Fruit fly (Drosophila melanogaster) whole organism, embryonic: Measurements from ENCODE around the gene soti.

ENCODE experiments used
- CG10321 ChIP-seq: fragments of 200-800 bp; sonication (Bioruptor generic); IDR thresholded peaks from 2 replicates; pipeline ENCODE4 v1.3.6; 2022; ENCODE audit warnings: missing biosample characterization, missing genetic modification characterization
- CG10959 ChIP-seq: fragments of 200-800 bp; sonication (Bioruptor generic); IDR thresholded peaks from 2 replicates; pipeline ENCODE4 v1.3.6; 2022; ENCODE audit warnings: missing biosample characterization, missing genetic modification characterization
- CG1233 ChIP-seq: fragments of 200-800 bp; sonication (Bioruptor generic); optimal IDR thresholded peaks from 4 replicates; lab custom pipeline; 2018; ENCODE audit warnings: missing biosample characterization, mild to moderate bottlenecking, missing genetic modification characterization
- CG12659 ChIP-seq: fragments of 200-800 bp; sonication (Bioruptor generic); optimal IDR thresholded peaks from 3 replicates; lab custom pipeline; 2017; ENCODE audit warnings: mild to moderate bottlenecking, missing biosample characterization, missing genetic modification reagents, missing genetic modification characterization
- CG13296 ChIP-seq: fragments of 200-800 bp; sonication (Bioruptor generic); optimal IDR thresholded peaks from 3 replicates; lab custom pipeline; 2018; ENCODE audit warnings: missing biosample characterization, mild to moderate bottlenecking, missing genetic modification characterization
- CG14441 ChIP-seq: fragments of 200-800 bp; sonication (Bioruptor generic); IDR thresholded peaks from 2 replicates; pipeline ENCODE4 v1.3.6; 2022; ENCODE audit warnings: missing biosample characterization, missing genetic modification characterization
- CG1602 ChIP-seq: fragments of 200-800 bp; sonication (Bioruptor generic); optimal IDR thresholded peaks from 3 replicates; lab custom pipeline; 2016; ENCODE audit warnings: missing biosample characterization, missing genetic modification characterization
- CG1603 ChIP-seq: fragments of 200-800 bp; sonication (Bioruptor generic); optimal IDR thresholded peaks from 2 replicates; lab custom pipeline; 2019; ENCODE audit warnings: missing biosample characterization, mild to moderate bottlenecking, missing genetic modification characterization, moderate library complexity
- CG17186 ChIP-seq: fragments of 200-800 bp; sonication (Bioruptor generic); optimal IDR thresholded peaks from 3 replicates; lab custom pipeline; 2017; ENCODE audit warnings: missing biosample characterization, missing genetic modification reagents, missing genetic modification characterization
- CG17612 ChIP-seq: fragments of 200-800 bp; sonication (Bioruptor generic); IDR thresholded peaks from 2 replicates; pipeline ENCODE4 v1.3.6; 2022; ENCODE audit warnings: missing biosample characterization, missing genetic modification characterization
- CG18619 ChIP-seq: fragments of 200-800 bp; sonication (Bioruptor generic); optimal IDR thresholded peaks from 3 replicates; lab custom pipeline; 2017; ENCODE audit warnings: missing biosample characterization, mild to moderate bottlenecking, missing genetic modification characterization
- CG2202 ChIP-seq: fragments of 200-800 bp; sonication (Bioruptor generic); optimal IDR thresholded peaks from 2 replicates; lab custom pipeline; 2018; ENCODE audit warnings: missing biosample characterization, mild to moderate bottlenecking, missing genetic modification characterization
- CG30431 ChIP-seq: fragments of 200-800 bp; sonication (Bioruptor generic); optimal IDR thresholded peaks from 2 replicates; lab custom pipeline; 2017; ENCODE audit warnings: missing biosample characterization, missing genetic modification characterization
- CG3163 ChIP-seq: fragments of 200-800 bp; sonication (Bioruptor generic); optimal IDR thresholded peaks from 3 replicates; lab custom pipeline; 2016; ENCODE audit warnings: missing biosample characterization, missing genetic modification characterization
- CG3281 ChIP-seq: fragments of 200-800 bp; sonication (Bioruptor generic); optimal IDR thresholded peaks from 3 replicates; lab custom pipeline; 2017; ENCODE audit warnings: missing biosample characterization, mild to moderate bottlenecking, missing genetic modification characterization
- CG34376 ChIP-seq: fragments of 200-800 bp; sonication (Bioruptor generic); optimal IDR thresholded peaks from 2 replicates; lab custom pipeline; 2018; ENCODE audit warnings: missing biosample characterization, mild to moderate bottlenecking, missing genetic modification characterization
- CG3995 ChIP-seq: fragments of 200-800 bp; sonication (Bioruptor generic); optimal IDR thresholded peaks from 3 replicates; lab custom pipeline; 2016; ENCODE audit warnings: missing biosample characterization, missing genetic modification characterization
- CG4617 ChIP-seq: fragments of 200-800 bp; sonication (Bioruptor generic); optimal IDR thresholded peaks from 3 replicates; lab custom pipeline; 2016; ENCODE audit warnings: missing biosample characterization, missing genetic modification characterization, borderline replicate concordance
- CG4854 ChIP-seq: fragments of 200-800 bp; sonication (Bioruptor generic); optimal IDR thresholded peaks from 2 replicates; lab custom pipeline; 2016; ENCODE audit warnings: missing biosample characterization, missing genetic modification characterization, inconsistent platforms
- CG5953 ChIP-seq: fragments of 200-800 bp; sonication (Bioruptor generic); IDR thresholded peaks from 2 replicates; pipeline ENCODE4 v1.3.6; 2022; ENCODE audit warnings: missing biosample characterization, missing genetic modification characterization
- CG6272 ChIP-seq: fragments of 200-800 bp; sonication (Bioruptor generic); IDR thresholded peaks from 2 replicates; pipeline ENCODE4 v1.3.6; 2022; ENCODE audit warnings: missing biosample characterization, missing genetic modification characterization
- CG6654 ChIP-seq: fragments of 200-800 bp; sonication (Bioruptor generic); optimal IDR thresholded peaks from 2 replicates; lab custom pipeline; 2017; ENCODE audit warnings: missing biosample characterization, mild to moderate bottlenecking, missing genetic modification characterization
- CG7271 ChIP-seq: fragments of 200-800 bp; sonication (Bioruptor generic); optimal IDR thresholded peaks from 2 replicates; lab custom pipeline; 2018; ENCODE audit warnings: missing biosample characterization, mild to moderate bottlenecking, missing genetic modification characterization, moderate library complexity
- GATAe ChIP-seq: fragments of 200-800 bp; sonication (Bioruptor generic); conservative IDR thresholded peaks from 2 replicates; pipeline ENCODE4 v1.3.6; 2022; ENCODE audit warnings: missing biosample characterization, missing genetic modification characterization
- HLH3B ChIP-seq: fragments of 200-800 bp; sonication (Bioruptor generic); IDR thresholded peaks from 2 replicates; pipeline ENCODE4 v1.3.6; 2022; ENCODE audit warnings: missing biosample characterization, missing genetic modification characterization
- HLH4C ChIP-seq: fragments of 200-800 bp; sonication (Bioruptor generic); IDR thresholded peaks from 3 replicates; pipeline ENCODE4 v1.3.6; 2022; ENCODE audit warnings: missing biosample characterization, missing genetic modification characterization; ENCODE audit not compliant: partially characterized antibody
- Hey ChIP-seq: fragments of 200-800 bp; sonication (Bioruptor generic); optimal IDR thresholded peaks from 3 replicates; lab custom pipeline; 2018; ENCODE audit warnings: missing biosample characterization, mild to moderate bottlenecking, missing genetic modification characterization
- Hr3 ChIP-seq: fragments of 200-800 bp; sonication (Bioruptor generic); optimal IDR thresholded peaks from 3 replicates; lab custom pipeline; 2016; ENCODE audit warnings: missing biosample characterization, missing genetic modification characterization
- Hr51 ChIP-seq, 2 experiments: fragments of 200-800 bp; sonication (Bioruptor generic); optimal IDR thresholded peaks; 2 replicates in 1 of 2; 3 replicates in 1 of 2; lab custom pipeline; 2016 to 2018; ENCODE audit warnings: missing biosample characterization in 2 of 2, missing genetic modification characterization in 2 of 2, mild to moderate bottlenecking in 1 of 2, moderate library complexity in 1 of 2
- Lim3 ChIP-seq: fragments of 200-800 bp; sonication (Bioruptor generic); IDR thresholded peaks from 2 replicates; pipeline ENCODE4 v1.3.6; 2022; ENCODE audit warnings: missing biosample characterization, missing genetic modification characterization
- MTF-1 ChIP-seq: fragments of 200-800 bp; sonication (Bioruptor generic); optimal IDR thresholded peaks from 2 replicates; lab custom pipeline; 2018; ENCODE audit warnings: missing biosample characterization, mild to moderate bottlenecking, missing genetic modification characterization, borderline replicate concordance
- Taf1 ChIP-seq: fragments of 200-800 bp; sonication (Bioruptor generic); IDR thresholded peaks from 2 replicates; pipeline ENCODE4 v1.3.6; 2022; ENCODE audit warnings: missing biosample characterization, missing genetic modification characterization
- abd-A ChIP-seq: fragments of 200-800 bp; sonication (Bioruptor generic); optimal IDR thresholded peaks from 3 replicates; lab custom pipeline; 2019; ENCODE audit warnings: missing biosample characterization, mild to moderate bottlenecking, missing genetic modification characterization, moderate library complexity
- amos ChIP-seq: fragments of 200-800 bp; sonication (Bioruptor generic); IDR thresholded peaks from 2 replicates; pipeline ENCODE4 v1.3.6; 2022; ENCODE audit warnings: missing biosample characterization, missing genetic modification characterization; ENCODE audit not compliant: partially characterized antibody
- ase ChIP-seq: fragments of 200-800 bp; sonication (Bioruptor generic); IDR thresholded peaks from 3 replicates; pipeline ENCODE4 v1.3.6; 2022; ENCODE audit warnings: missing biosample characterization, missing genetic modification characterization
- bcd ChIP-seq: fragments of 200-800 bp; sonication (Bioruptor generic); optimal IDR thresholded peaks from 2 replicates; lab custom pipeline; 2017; ENCODE audit warnings: missing biosample characterization, mild to moderate bottlenecking, missing genetic modification characterization
- cwo ChIP-seq: fragments of 200-800 bp; sonication (Bioruptor generic); optimal IDR thresholded peaks from 3 replicates; lab custom pipeline; 2017; ENCODE audit warnings: missing biosample characterization, missing genetic modification characterization, mild to moderate bottlenecking, moderate library complexity, missing genetic modification reagents
- dmrt11E ChIP-seq: fragments of 200-800 bp; sonication (Bioruptor generic); optimal IDR thresholded peaks from 3 replicates; lab custom pipeline; 2018; ENCODE audit warnings: missing biosample characterization, mild to moderate bottlenecking, missing genetic modification characterization, moderate library complexity
- eve ChIP-seq, 2 experiments: fragments of >200 bp; optimal IDR thresholded peaks; 2 replicates each; lab custom pipeline; 2017; ENCODE audit warnings: missing biosample characterization in 2 of 2, missing genetic modification characterization in 2 of 2
- gcm2 ChIP-seq: fragments of 200-800 bp; sonication (Bioruptor generic); optimal IDR thresholded peaks from 2 replicates; lab custom pipeline; 2016; ENCODE audit warnings: missing biosample characterization, missing genetic modification characterization
- klu ChIP-seq: fragments of 200-800 bp; sonication (Bioruptor generic); IDR thresholded peaks from 2 replicates; pipeline ENCODE4 v1.3.6; 2022; ENCODE audit warnings: missing biosample characterization, missing genetic modification characterization
- mirr ChIP-seq: fragments of 200-800 bp; sonication (Bioruptor generic); optimal IDR thresholded peaks from 3 replicates; lab custom pipeline; 2018; ENCODE audit warnings: missing biosample characterization, mild to moderate bottlenecking, missing genetic modification characterization
- sc ChIP-seq, 3 experiments: fragments of >200 bp in 2 of 3; fragments of 200-800 bp in 1 of 3; sonication (Bioruptor generic) in 1 of 3; optimal IDR thresholded peaks; 2 replicates in 2 of 3; 3 replicates in 1 of 3; lab custom pipeline; 2017; ENCODE audit warnings: mild to moderate bottlenecking in 1 of 3, missing biosample characterization in 1 of 3, missing genetic modification characterization in 1 of 3, missing genetic modification reagents in 1 of 3
- so ChIP-seq: fragments of 200-800 bp; sonication (Bioruptor generic); IDR thresholded peaks from 3 replicates; pipeline ENCODE4 v1.3.6; 2022; ENCODE audit warnings: missing biosample characterization, missing genetic modification characterization
- tap ChIP-seq: fragments of 200-800 bp; optimal IDR thresholded peaks from 3 replicates; lab custom pipeline; 2019; ENCODE audit warnings: missing biosample characterization, mild to moderate bottlenecking, missing genetic modification characterization, moderate library complexity
- tll ChIP-seq, 2 experiments: fragments of 200-800 bp in 1 of 2; fragments of >200 bp in 1 of 2; sonication (Bioruptor generic) in 1 of 2; optimal IDR thresholded peaks; 2 replicates each; lab custom pipeline; 2017 to 2019; ENCODE audit warnings: missing biosample characterization in 2 of 2, missing genetic modification characterization in 2 of 2, mild to moderate bottlenecking in 1 of 2, moderate library complexity in 1 of 2
- trh ChIP-seq: fragments of 200-800 bp; sonication (Bioruptor generic); optimal IDR thresholded peaks from 2 replicates; lab custom pipeline; 2016; ENCODE audit warnings: missing biosample characterization, missing genetic modification characterization
- vvl ChIP-seq: fragments of 200-800 bp; sonication (Bioruptor generic); IDR thresholded peaks from 2 replicates; pipeline ENCODE4 v1.3.6; 2022; ENCODE audit warnings: missing biosample characterization, missing genetic modification characterization

soti gene

dm6 chr3R:14373192-14373827 is 8.2 kb downstream of the soti start (continued):
- TF ChIP-seq so (GFP tag; lab: Robert Waterston, UW) (peak; percentile 95), cwo (GFP tag; lab: Kevin White, UChicago) (peak; percentile 63), dmrt11E (peak; percentile 90), GATAe (peak; percentile 83), CG7271 (tag; lab: Kevin White, UChicago) (no peak), CG1233 (GFP tag; lab: Kevin White, UChicago) (peak; percentile 70), CG3281 (GFP tag; lab: Kevin White, UChicago) (peak; percentile 76), CG17612 (GFP tag; lab: Robert Waterston, UW) (no peak), tap (tag; lab: Kevin White, UChicago) (peak; percentile 62), CG10959 (GFP tag; lab: Robert Waterston, UW) (peak; percentile 68), CG6272 (GFP tag; lab: Robert Waterston, UW) (peak; percentile 76), amos (no peak), Taf1 (peak; percentile 36; the same call in 1 of the 2 replicates), Hr3 (GFP tag; lab: Kevin White, UChicago) (peak; percentile 94), gcm2 (GFP tag; lab: Kevin White, UChicago) (peak; percentile 96), Lim3 (GFP tag; lab: Robert Waterston, UW) (peak; percentile 94), CG6654 (GFP tag; lab: Kevin White, UChicago) (peak; percentile 70), CG4617 (GFP tag; lab: Kevin White, UChicago) (peak; percentile 87), eve (GFP tag; optimal IDR thresholded peaks at IDR 0.05; lab: Kevin White, UChicago) (peak in 1 of 2 experiments; percentile 99), CG12659 (peak; percentile 94), mirr (GFP tag; lab: Kevin White, UChicago) (peak; percentile 16), sc (optimal IDR thresholded peaks at IDR 0.05; lab: Kevin White, UChicago) (no peak), sc (GFP tag; optimal IDR thresholded peaks at IDR 0.05; lab: Kevin White, UChicago) (peak; percentile 95), klu (peak; percentile 79), Hey (tag; lab: Kevin White, UChicago) (peak; percentile 64), CG30431 (peak; percentile 95), tll (GFP tag; optimal IDR thresholded peaks at IDR 0.05; lab: Kevin White, UChicago) (peak; percentile 58 to 91), trh (GFP tag; lab: Kevin White, UChicago) (peak; percentile 88), CG34376 (peak; percentile 11), CG17186 (peak; percentile 65), CG14441 (GFP tag; lab: Robert Waterston, UW) (peak; percentile 92), bcd (GFP tag; lab: Kevin White, UChicago) (peak; percentile 87), CG3163 (peak; percentile 89), CG1603 (tag; lab: Kevin White, UChicago) (peak; percentile 97), CG10321 (GFP tag; lab: Robert Waterston, UW) (peak; percentile 78), CG18619 (peak; percentile 94), CG3995 (GFP tag; lab: Kevin White, UChicago) (peak; percentile 20), CG1602 (GFP tag; lab: Kevin White, UChicago) (peak; percentile 95), CG5953 (GFP tag; lab: Robert Waterston, UW) (peak; percentile 96), CG4854 (GFP tag; lab: Kevin White, UChicago) (peak; percentile 77), MTF-1 (peak; percentile 50), abd-A (peak; percentile 94), CG13296 (GFP tag; lab: Kevin White, UChicago) (peak; percentile 65), vvl (GFP tag; lab: Robert Waterston, UW) (peak; percentile 95), HLH4C (GFP tag; lab: Robert Waterston, UW) (no peak), ase (peak; percentile 91), Hr51 (GFP tag; optimal IDR thresholded peaks at IDR 0.05; lab: Kevin White, UChicago) (peak; percentile 93 to 96), CG2202 (tag; lab: Kevin White, UChicago) (peak; percentile 87), HLH3B (GFP tag; lab: Robert Waterston, UW) (peak; percentile 89)
